Worm (Caenorhabditis elegans): Measurements from ENCODE around the gene C52E2.3.

The C52E2.3 gene

DNA sequence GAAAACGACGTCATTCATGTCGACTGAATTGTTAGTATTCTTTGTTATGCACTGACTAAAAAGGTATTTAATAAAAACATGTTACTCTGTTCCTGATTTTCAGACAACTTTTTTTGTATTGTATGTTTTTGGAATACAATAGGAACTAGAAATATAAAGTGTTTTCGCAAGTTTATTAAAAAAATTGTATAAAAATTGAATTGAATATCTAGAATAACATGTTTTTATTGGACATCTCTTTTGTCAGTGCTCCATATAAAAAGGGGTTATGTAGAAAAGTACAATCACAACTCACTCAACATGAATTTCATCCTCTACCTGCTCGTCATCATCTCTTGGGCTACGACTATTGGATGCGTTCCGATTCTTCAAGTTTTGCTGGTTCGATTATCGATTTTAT lies 44.2 kb downstream of the C52E2.3 start, which contains the start of gene C46F9.5:
TSS of gene C46F9.5 (plus strand) at position 301 of the 400 bp plus-strand sequence.
- no peak for TF ChIP-seq ama-1 (optimal IDR thresholded peaks at IDR 0.05)
- TF ChIP-seq ama-1 (GFP tag; optimal IDR thresholded peaks at IDR 0.05): no peak
- TF ChIP-seq F23B12.7 (tag; optimal IDR thresholded peaks at IDR 0.05; ENCODE audit: insufficient read depth): no peak
- no peak for TF ChIP-seq nfya-1 (tag; optimal IDR thresholded peaks at IDR 0.05; ENCODE audit: borderline replicate concordance, insufficient read depth)
- TF ChIP-seq lin-54 (GFP tag; optimal IDR thresholded peaks at IDR 0.05): no peak
- no peak for TF ChIP-seq let-607 (tag; optimal IDR thresholded peaks at IDR 0.05)
- no peak for TF ChIP-seq rec-8 (tag; optimal IDR thresholded peaks at IDR 0.05)
- TF ChIP-seq madf-10 (tag; optimal IDR thresholded peaks at IDR 0.05): no peak
- no peak for TF ChIP-seq nfya-2 (GFP tag; IDR thresholded peaks at IDR 0.05)
- no peak for TF ChIP-seq lsy-27 (tag; optimal IDR thresholded peaks at IDR 0.05; ENCODE audit: borderline replicate concordance, insufficient read depth)
- TF ChIP-seq lir-1 (GFP tag; conservative IDR thresholded peaks at IDR 0.05): no peak
- no peak for TF ChIP-seq ekl-4 (GFP tag; IDR thresholded peaks at IDR 0.05)
- TF ChIP-seq zim-3 (tag; optimal IDR thresholded peaks at IDR 0.05): no peak

- TF ChIP-seq ceh-58 (GFP tag; IDR thresholded peaks at IDR 0.05): no peak
- no peak for TF ChIP-seq F39B2.1 (GFP tag; IDR thresholded peaks at IDR 0.05)
- TF ChIP-seq ztf-25 (GFP tag; IDR thresholded peaks at IDR 0.05): no peak
- no peak for TF ChIP-seq repo-1 (tag; optimal IDR thresholded peaks at IDR 0.05)
- TF ChIP-seq pha-4 (tag; optimal IDR thresholded peaks at IDR 0.05): no peak
Observed at ce11 chrII:1895762-1896161, 44.7 kb downstream of the C52E2.3 start, which contains the start of gene math-25. math-25 (plus strand) TSS chrII:1896062.

DNA sequence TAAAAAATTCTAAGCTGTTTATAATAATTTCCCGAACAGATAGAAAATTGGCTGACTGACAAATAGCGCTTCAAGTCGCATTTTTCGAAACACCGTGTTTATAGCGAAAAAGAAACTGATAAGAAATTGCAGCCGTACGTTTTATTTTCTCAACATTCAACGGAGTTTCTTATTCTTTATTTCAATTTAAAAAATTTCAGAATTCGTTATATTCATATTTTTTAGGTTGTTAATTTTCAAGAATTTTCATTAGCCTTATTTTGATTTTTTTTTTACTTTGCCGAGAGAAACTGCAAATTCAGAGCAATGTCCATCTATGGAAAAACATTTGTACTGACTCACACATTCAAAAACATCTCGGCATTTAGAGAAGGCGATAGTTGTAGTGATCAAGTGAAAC lies 46.9 kb downstream of the C52E2.3 start, which contains the start of gene C46F9.6:
TSS of gene C46F9.6 (plus strand) at position 301 of the 400 bp plus-strand sequence.
- TF ChIP-seq hmg-1.2 (GFP tag; IDR thresholded peaks at IDR 0.05): no peak
- no peak for TF ChIP-seq pha-4 (tag; optimal IDR thresholded peaks at IDR 0.05)
- TF ChIP-seq T26A5.8 (tag; optimal IDR thresholded peaks at IDR 0.05): no peak
- no peak for TF ChIP-seq T07F8.4 (tag; optimal IDR thresholded peaks at IDR 0.05)
- TF ChIP-seq zfh-2 (GFP tag; conservative IDR thresholded peaks at IDR 0.05): no peak
- TF ChIP-seq F22D6.2 (tag; optimal IDR thresholded peaks at IDR 0.05): no peak
- no peak for TF ChIP-seq lir-1 (GFP tag; conservative IDR thresholded peaks at IDR 0.05)
- no peak for TF ChIP-seq mes-4 (tag; optimal IDR thresholded peaks at IDR 0.05)
- TF ChIP-seq aptf-3 (GFP tag; IDR thresholded peaks at IDR 0.05): no peak
- no peak for TF ChIP-seq C06A6.2 (GFP tag; conservative IDR thresholded peaks at IDR 0.05)
- TF ChIP-seq ama-1 (optimal IDR thresholded peaks at IDR 0.05): no peak
- TF ChIP-seq ama-1 (GFP tag; optimal IDR thresholded peaks at IDR 0.05): no peak

ce11 chrII:1899934-1900333 lies 48.9 kb downstream of the C52E2.3 start, which contains the start of gene math-24:
math-24 (plus strand) TSS chrII:1900234.
- TF ChIP-seq madf-10 (tag; optimal IDR thresholded peaks at IDR 0.05) (no peak), hlh-26 (GFP tag; conservative IDR thresholded peaks at IDR 0.05) (no peak), zim-3 (tag; optimal IDR thresholded peaks at IDR 0.05) (no peak), aptf-2 (GFP tag; conservative IDR thresholded peaks at IDR 0.05) (no peak), madf-8 (GFP tag; conservative IDR thresholded peaks at IDR 0.05) (no peak)

DNA sequence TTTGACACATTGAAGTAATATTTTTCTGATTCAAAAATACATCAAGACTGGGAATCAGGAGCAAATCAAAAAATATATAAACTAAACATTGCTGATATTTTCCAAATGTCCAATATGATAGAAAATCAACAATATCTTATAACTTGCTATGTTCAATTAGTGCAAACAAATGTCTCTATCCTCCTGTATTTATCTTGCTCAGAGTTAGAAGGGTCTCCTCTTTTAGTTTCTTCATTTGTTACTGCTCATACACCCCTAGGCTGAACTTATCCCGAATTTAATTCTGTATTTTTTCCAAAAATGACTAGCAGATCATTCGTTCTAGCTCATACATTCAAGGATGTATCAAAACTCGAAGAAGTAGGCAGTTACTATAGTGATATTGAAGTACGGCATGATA lies 50.9 kb downstream of the C52E2.3 start, which contains the start of gene math-23:
TSS of gene math-23 (plus strand) at position 301 of the 400 bp plus-strand sequence.
- no peak for TF ChIP-seq snpc-4 (GFP tag; optimal IDR thresholded peaks at IDR 0.05)
- TF ChIP-seq snpc-4 (tag; optimal IDR thresholded peaks at IDR 0.05): no peak
- TF ChIP-seq die-1 (tag; optimal IDR thresholded peaks at IDR 0.05): no peak
- TF ChIP-seq snpc-3.4 (tag; optimal IDR thresholded peaks at IDR 0.05): no peak
- TF ChIP-seq rpc-1 (optimal IDR thresholded peaks at IDR 0.05): no peak
- TF ChIP-seq rpc-1 (tag; optimal IDR thresholded peaks at IDR 0.05): no peak
- no peak for TF ChIP-seq T26A5.8 (tag; optimal IDR thresholded peaks at IDR 0.05)
- no peak for TF ChIP-seq athp-1 (tag; optimal IDR thresholded peaks at IDR 0.05)
- no peak for TF ChIP-seq F49E8.2 (tag; optimal IDR thresholded peaks at IDR 0.05; ENCODE audit: insufficient read depth)
- no peak for TF ChIP-seq nfya-1 (tag; optimal IDR thresholded peaks at IDR 0.05; ENCODE audit: borderline replicate concordance, insufficient read depth)
- no peak for TF ChIP-seq K12H6.12 (tag; optimal IDR thresholded peaks at IDR 0.05)
- TF ChIP-seq fkh-3 (tag; optimal IDR thresholded peaks at IDR 0.05): no peak
- no peak for TF ChIP-seq him-1 (tag; optimal IDR thresholded peaks at IDR 0.05)
- no peak for TF ChIP-seq ceh-58 (GFP tag; IDR thresholded peaks at IDR 0.05)
- TF ChIP-seq nfyb-1 (GFP tag; IDR thresholded peaks at IDR 0.05): no peak
- no peak for TF ChIP-seq F52B5.7 (tag; optimal IDR thresholded peaks at IDR 0.05)

Measured in whole organism, young adult.